Fruit fly (Drosophila melanogaster) whole organism, embryonic: ENCODE results near the gene CG33325.

Experiments
- Ada2b ChIP-seq: fragments of 200-800 bp; sonication (Bioruptor generic); IDR thresholded peaks from 2 replicates; pipeline ENCODE4 v1.3.6; 2022; ENCODE audit warnings: missing biosample characterization, missing genetic modification characterization
- CG10565 ChIP-seq: fragments of 200-800 bp; sonication (Bioruptor generic); optimal IDR thresholded peaks from 3 replicates; lab custom pipeline; 2016; ENCODE audit warnings: missing biosample characterization, mild to moderate bottlenecking, missing genetic modification characterization
- CG11247 ChIP-seq: fragments of 200-800 bp; sonication (Bioruptor generic); IDR thresholded peaks from 2 replicates; pipeline ENCODE4 v1.3.6; 2022; ENCODE audit warnings: missing biosample characterization, missing genetic modification characterization
- CG11398 ChIP-seq: fragments of 200-800 bp; sonication (Bioruptor generic); optimal IDR thresholded peaks from 2 replicates; lab custom pipeline; 2016; ENCODE audit warnings: missing biosample characterization, missing genetic modification characterization
- CG14710 ChIP-seq: fragments of 200-800 bp; sonication (Bioruptor generic); optimal IDR thresholded peaks from 3 replicates; lab custom pipeline; 2019; ENCODE audit warnings: missing biosample characterization, mild to moderate bottlenecking, missing genetic modification characterization, moderate library complexity
- CG15696 ChIP-seq: fragments of 200-800 bp; sonication (Bioruptor generic); optimal IDR thresholded peaks from 2 replicates; lab custom pipeline; 2019; ENCODE audit warnings: missing biosample characterization, mild to moderate bottlenecking, missing genetic modification characterization, moderate library complexity
- CG1647 ChIP-seq: fragments of 200-800 bp; sonication (Bioruptor generic); optimal IDR thresholded peaks from 3 replicates; lab custom pipeline; 2016; ENCODE audit warnings: missing biosample characterization, missing genetic modification characterization
- CG17568 ChIP-seq: fragments of 200-800 bp; sonication (Bioruptor generic); optimal IDR thresholded peaks from 2 replicates; lab custom pipeline; 2018; ENCODE audit warnings: missing biosample characterization, mild to moderate bottlenecking, missing genetic modification characterization, moderate library complexity
- CG18599 ChIP-seq: fragments of 200-800 bp; sonication (Bioruptor generic); optimal IDR thresholded peaks from 3 replicates; lab custom pipeline; 2017; ENCODE audit warnings: missing biosample characterization, missing genetic modification characterization, mild to moderate bottlenecking, moderate library complexity, missing genetic modification reagents
- CG31441 ChIP-seq: fragments of 200-800 bp; sonication (Bioruptor generic); IDR thresholded peaks from 2 replicates; pipeline ENCODE4 v1.3.6; 2022; ENCODE audit warnings: missing biosample characterization, missing genetic modification characterization
- CG6765 ChIP-seq: fragments of 200-800 bp; sonication (Bioruptor generic); optimal IDR thresholded peaks from 3 replicates; lab custom pipeline; 2017; ENCODE audit warnings: missing biosample characterization, mild to moderate bottlenecking, missing genetic modification characterization
- CG7839 ChIP-seq: fragments of 200-800 bp; sonication (Bioruptor generic); optimal IDR thresholded peaks from 3 replicates; lab custom pipeline; 2018; ENCODE audit warnings: missing biosample characterization, mild to moderate bottlenecking, missing genetic modification characterization, moderate library complexity
- CG8281 ChIP-seq: fragments of 200-800 bp; sonication (Bioruptor generic); optimal IDR thresholded peaks from 2 replicates; lab custom pipeline; 2018; ENCODE audit warnings: missing biosample characterization, mild to moderate bottlenecking, missing genetic modification characterization, moderate library complexity
- CG8359 ChIP-seq: fragments of 200-800 bp; sonication (Bioruptor generic); optimal IDR thresholded peaks from 2 replicates; lab custom pipeline; 2017; ENCODE audit warnings: missing biosample characterization, mild to moderate bottlenecking, missing genetic modification characterization, borderline replicate concordance
- CG9727 ChIP-seq: fragments of 200-800 bp; sonication (Bioruptor generic); optimal IDR thresholded peaks from 3 replicates; lab custom pipeline; 2017; ENCODE audit warnings: missing biosample characterization, mild to moderate bottlenecking, missing genetic modification characterization
- Dip2 ChIP-seq: fragments of 200-800 bp; sonication (Bioruptor generic); IDR thresholded peaks from 2 replicates; pipeline ENCODE4 v1.3.6; 2022; ENCODE audit warnings: missing biosample characterization, missing genetic modification characterization
- Dip3 ChIP-seq: fragments of 200-800 bp; sonication (Bioruptor generic); optimal IDR thresholded peaks from 3 replicates; lab custom pipeline; 2016; ENCODE audit warnings: missing biosample characterization, missing genetic modification characterization
- ERR ChIP-seq: fragments of 200-800 bp; sonication (Bioruptor generic); optimal IDR thresholded peaks from 2 replicates; lab custom pipeline; 2016; ENCODE audit warnings: missing biosample characterization, missing genetic modification characterization
- Ets65A ChIP-seq: fragments of 200-800 bp; sonication (Bioruptor generic); peaks from one replicate; lab custom pipeline; 2016; ENCODE audit warnings: missing biosample characterization, missing genetic modification characterization
- Fer1 ChIP-seq: fragments of 200-800 bp; sonication (Bioruptor generic); optimal IDR thresholded peaks from 2 replicates; lab custom pipeline; 2017; ENCODE audit warnings: missing biosample characterization, mild to moderate bottlenecking, missing genetic modification characterization
- Fer3 ChIP-seq: fragments of 200-800 bp; sonication (Bioruptor generic); optimal IDR thresholded peaks from 2 replicates; lab custom pipeline; 2018; ENCODE audit warnings: missing biosample characterization, mild to moderate bottlenecking, missing genetic modification characterization, moderate library complexity
- GATAe ChIP-seq: fragments of 200-800 bp; sonication (Bioruptor generic); conservative IDR thresholded peaks from 2 replicates; pipeline ENCODE4 v1.3.6; 2022; ENCODE audit warnings: missing biosample characterization, missing genetic modification characterization
- Hand ChIP-seq: fragments of 200-800 bp; sonication (Bioruptor generic); optimal IDR thresholded peaks from 2 replicates; lab custom pipeline; 2017; ENCODE audit warnings: mild to moderate bottlenecking, missing biosample characterization, missing genetic modification reagents, missing genetic modification characterization
- Hr3 ChIP-seq: fragments of 200-800 bp; sonication (Bioruptor generic); optimal IDR thresholded peaks from 3 replicates; lab custom pipeline; 2016; ENCODE audit warnings: missing biosample characterization, missing genetic modification characterization
- Hr39 ChIP-seq: fragments of >200 bp; optimal IDR thresholded peaks from 2 replicates; lab custom pipeline; 2017
- Lhr ChIP-seq: fragments of 200-800 bp; sonication (Bioruptor generic); optimal IDR thresholded peaks from 3 replicates; lab custom pipeline; 2017; ENCODE audit warnings: mild to moderate bottlenecking, missing biosample characterization, missing genetic modification reagents, missing genetic modification characterization
- Nf-YC ChIP-seq: fragments of 200-800 bp; optimal IDR thresholded peaks from 3 replicates; lab custom pipeline; 2019; ENCODE audit warnings: missing biosample characterization, mild to moderate bottlenecking, missing genetic modification characterization, moderate library complexity
- Poxn ChIP-seq: fragments of 200-800 bp; sonication (Bioruptor generic); IDR thresholded peaks from 2 replicates; pipeline ENCODE4 v1.3.6; 2022; ENCODE audit warnings: missing biosample characterization, missing genetic modification characterization
- Rfx ChIP-seq: fragments of 200-800 bp; sonication (Bioruptor generic); IDR thresholded peaks from 2 replicates; pipeline ENCODE4 v1.3.6; 2022; ENCODE audit warnings: missing biosample characterization, missing genetic modification characterization
- Xrp1 ChIP-seq: fragments of 200-800 bp; sonication (Bioruptor generic); IDR thresholded peaks from 2 replicates; pipeline ENCODE4 v1.3.6; 2022; ENCODE audit warnings: missing biosample characterization, missing genetic modification characterization
- abd-A ChIP-seq: fragments of 200-800 bp; sonication (Bioruptor generic); optimal IDR thresholded peaks from 3 replicates; lab custom pipeline; 2019; ENCODE audit warnings: missing biosample characterization, mild to moderate bottlenecking, missing genetic modification characterization, moderate library complexity
- aop ChIP-seq: fragments of 200-800 bp; sonication (Bioruptor generic); IDR thresholded peaks from 2 replicates; pipeline ENCODE4 v1.3.6; 2022; ENCODE audit warnings: missing biosample characterization, missing genetic modification characterization
- ara ChIP-seq: fragments of 200-800 bp; sonication (Bioruptor generic); IDR thresholded peaks from 2 replicates; pipeline ENCODE4 v1.3.6; 2022; ENCODE audit warnings: missing biosample characterization, missing genetic modification characterization
- cad ChIP-seq: fragments of >200 bp; optimal IDR thresholded peaks from 2 replicates; lab custom pipeline; 2017; ENCODE audit warnings: missing biosample characterization, missing genetic modification characterization
- dpn ChIP-seq, 2 experiments: fragments of 200-800 bp; sonication (Bioruptor generic); optimal IDR thresholded peaks; 3 replicates each; lab custom pipeline; 2016; ENCODE audit warnings: missing biosample characterization in 2 of 2, missing genetic modification characterization in 2 of 2
- esg ChIP-seq: fragments of 200-800 bp; sonication (Bioruptor generic); conservative IDR thresholded peaks from 2 replicates; pipeline ENCODE4 v1.3.6; 2022; ENCODE audit warnings: missing biosample characterization, missing genetic modification characterization
- fd96Cb ChIP-seq: fragments of 200-800 bp; sonication (Bioruptor generic); optimal IDR thresholded peaks from 2 replicates; lab custom pipeline; 2018; ENCODE audit warnings: missing biosample characterization, mild to moderate bottlenecking, missing genetic modification characterization, moderate library complexity
- ftz-f1 ChIP-seq: fragments of 200-800 bp; sonication (Bioruptor generic); optimal IDR thresholded peaks from 2 replicates; lab custom pipeline; 2016; ENCODE audit warnings: missing biosample characterization, missing genetic modification characterization
- nmo ChIP-seq: fragments of 200-800 bp; sonication (Bioruptor generic); optimal IDR thresholded peaks from 2 replicates; lab custom pipeline; 2018; ENCODE audit warnings: missing biosample characterization, mild to moderate bottlenecking, missing genetic modification characterization, moderate library complexity
- nom ChIP-seq: fragments of 200-800 bp; sonication (Bioruptor generic); optimal IDR thresholded peaks from 2 replicates; lab custom pipeline; 2017; ENCODE audit warnings: missing biosample characterization, missing genetic modification characterization, mild to moderate bottlenecking, moderate library complexity, missing genetic modification reagents
- pho ChIP-seq: fragments of 200-800 bp; sonication (Bioruptor generic); optimal IDR thresholded peaks from 2 replicates; lab custom pipeline; 2016; ENCODE audit warnings: missing biosample characterization, missing genetic modification characterization
- prd ChIP-seq, 3 experiments: fragments of >200 bp in 2 of 3; fragments of 200-800 bp in 1 of 3; sonication (Bioruptor generic) in 1 of 3; optimal IDR thresholded peaks in 2 of 3; IDR thresholded peaks in 1 of 3; 2 replicates in 2 of 3; 3 replicates in 1 of 3; pipeline versions ENCODE4 v1.3.6 to Lab custom; 2017 to 2022; ENCODE audit warnings: missing biosample characterization in 1 of 3, missing genetic modification characterization in 1 of 3
- pros ChIP-seq: fragments of 200-800 bp; sonication (Bioruptor generic); optimal IDR thresholded peaks from 3 replicates; lab custom pipeline; 2019; ENCODE audit warnings: missing biosample characterization, mild to moderate bottlenecking, missing genetic modification characterization, moderate library complexity
- rib ChIP-seq: fragments of 200-800 bp; sonication (Bioruptor generic); IDR thresholded peaks from 2 replicates; pipeline ENCODE4 v1.3.6; 2022; ENCODE audit warnings: missing biosample characterization, missing genetic modification characterization
- tap ChIP-seq: fragments of 200-800 bp; optimal IDR thresholded peaks from 3 replicates; lab custom pipeline; 2019; ENCODE audit warnings: missing biosample characterization, mild to moderate bottlenecking, missing genetic modification characterization, moderate library complexity
- tna ChIP-seq: fragments of 200-800 bp; sonication (Bioruptor generic); IDR thresholded peaks from 2 replicates; pipeline ENCODE4 v1.3.6; 2022; ENCODE audit warnings: missing biosample characterization, missing genetic modification characterization; ENCODE audit not compliant: partially characterized antibody
- ttk ChIP-seq: fragments of 200-800 bp; sonication (Bioruptor generic); IDR thresholded peaks from 2 replicates; pipeline ENCODE4 v2.1.2; 2022; ENCODE audit warnings: missing biosample characterization, missing genetic modification characterization
- tup ChIP-seq: fragments of 200-800 bp; sonication (Bioruptor generic); optimal IDR thresholded peaks from 2 replicates; lab custom pipeline; 2016; ENCODE audit warnings: missing biosample characterization, mild to moderate bottlenecking, missing genetic modification characterization, moderate library complexity
- wek ChIP-seq: fragments of 200-800 bp; sonication (Bioruptor generic); optimal IDR thresholded peaks from 3 replicates; lab custom pipeline; 2018; ENCODE audit warnings: missing biosample characterization, mild to moderate bottlenecking, missing genetic modification characterization, moderate library complexity
- z ChIP-seq: fragments of 200-800 bp; sonication (Bioruptor generic); IDR thresholded peaks from 3 replicates; pipeline ENCODE4 v1.3.6; 2022; ENCODE audit warnings: missing biosample characterization, missing genetic modification characterization

CG33325 gene

dm6 chr3R:8705323-8706097 lies 25.7 kb upstream of the CG33325 start (continued):
- TF ChIP-seq Fer1 (no peak), tap (tag; lab: Kevin White, UChicago) (no peak), tup (GFP tag; lab: Kevin White, UChicago) (no peak), GATAe (GFP tag; lab: Robert Waterston, UW) (no peak), CG7839 (tag; lab: Kevin White, UChicago) (peak; percentile 22), abd-A (tag; lab: Kevin White, UChicago) (peak; percentile 93), z (GFP tag; lab: Robert Waterston, UW) (peak; percentile 77; the same call in 2 of the 3 replicates), rib (no peak), CG10565 (GFP tag; lab: Kevin White, UChicago) (no peak), Poxn (no peak), CG1647 (GFP tag; lab: Kevin White, UChicago) (no peak), Hr3 (GFP tag; lab: Kevin White, UChicago) (no peak), nmo (GFP tag; lab: Kevin White, UChicago) (no peak), aop (no peak), Hand (peak; percentile 10), CG17568 (GFP tag; lab: Kevin White, UChicago) (no peak), Fer3 (tag; lab: Kevin White, UChicago) (no peak), ttk (no peak), ftz-f1 (no peak), tna (GFP tag; lab: Robert Waterston, UW) (no peak), esg (no peak), ERR (GFP tag; lab: Kevin White, UChicago) (no peak), Hr39 (lab: Kevin White, UChicago) (no peak), Rfx (GFP tag; lab: Robert Waterston, UW) (no peak), CG11247 (GFP tag; lab: Robert Waterston, UW) (no peak), nom (GFP tag; lab: Kevin White, UChicago) (peak; percentile 71), Ets65A (GFP tag; lab: Kevin White, UChicago) (no peak), Lhr (GFP tag; lab: Kevin White, UChicago) (no peak), CG6765 (GFP tag; lab: Kevin White, UChicago) (no peak), CG14710 (tag; lab: Kevin White, UChicago) (no peak), CG18599 (GFP tag; lab: Kevin White, UChicago) (peak; percentile 17), Dip2 (GFP tag; lab: Robert Waterston, UW) (no peak), ara (no peak), cad (GFP tag; lab: Kevin White, UChicago) (no peak), dpn (GFP tag; optimal IDR thresholded peaks at IDR 0.05; lab: Kevin White, UChicago) (no peak), CG8359 (GFP tag; lab: Kevin White, UChicago) (no peak), CG9727 (GFP tag; lab: Kevin White, UChicago) (no peak), CG31441 (GFP tag; lab: Robert Waterston, UW) (no peak), wek (GFP tag; lab: Kevin White, UChicago) (no peak), Xrp1 (GFP tag; lab: Robert Waterston, UW) (no peak), Ada2b (GFP tag; lab: Robert Waterston, UW) (no peak), pho (GFP tag; lab: Kevin White, UChicago) (no peak), Nf-YC (tag; lab: Kevin White, UChicago) (peak; percentile 91), fd96Cb (tag; lab: Kevin White, UChicago) (no peak), Dip3 (no peak), CG11398 (no peak), CG8281 (tag; lab: Kevin White, UChicago) (no peak), prd (optimal IDR thresholded peaks at IDR 0.05; lab: Kevin White, UChicago) (no peak), prd (GFP tag; IDR thresholded peaks at IDR 0.05; lab: Robert Waterston, UW) (no peak), CG15696 (tag; lab: Kevin White, UChicago) (no peak), pros (GFP tag; lab: Kevin White, UChicago) (peak; percentile 45)
